Worm (Caenorhabditis elegans): ENCODE measurements around the gene srz-56.

- no peak for TF ChIP-seq ceh-13 (GFP tag; optimal IDR thresholded peaks at IDR 0.05)
- TF ChIP-seq B0310.2 (tag; optimal IDR thresholded peaks at IDR 0.05): no peak
- no peak for TF ChIP-seq ama-1 (optimal IDR thresholded peaks at IDR 0.05)
Observed at ce11 chrIII:2197706-2198105, 42.9 kb upstream of the srz-56 start, which contains the start of gene C39B5.6.
